Worm (Caenorhabditis elegans) whole organism, early embryonic: Measurements from ENCODE around the gene gst-9.

ENCODE experiments used
- B0310.2 ChIP-seq: sonication (generic microtip); optimal IDR thresholded peaks from 2 replicates; lab custom pipeline; 2016; ENCODE audit warnings: mild to moderate bottlenecking, missing genetic modification characterization, missing compliant biosample characterization
- F13C5.2 ChIP-seq: sonication (generic microtip); optimal IDR thresholded peaks from 2 replicates; lab custom pipeline; 2017; ENCODE audit warnings: mild to moderate bottlenecking, missing genetic modification characterization, inconsistent platforms, missing compliant biosample characterization
- aly-1 ChIP-seq: sonication (generic microtip); optimal IDR thresholded peaks from 2 replicates; lab custom pipeline; 2016; ENCODE audit warnings: missing genetic modification characterization, missing compliant biosample characterization
- ama-1 ChIP-seq: fragments of 150-350 bp; optimal IDR thresholded peaks from 2 replicates; lab custom pipeline; 2014
- ceh-13 ChIP-seq: fragments of 200-800 bp; sonication (Bioruptor generic); optimal IDR thresholded peaks from 2 replicates; lab custom pipeline; 2018; ENCODE audit warnings: mild to moderate bottlenecking, missing genetic modification characterization, missing compliant biosample characterization
- ceh-36 ChIP-seq: sonication (generic microtip); optimal IDR thresholded peaks from 2 replicates; lab custom pipeline; 2016; ENCODE audit warnings: missing genetic modification characterization, inconsistent platforms, missing compliant biosample characterization
- ets-7 ChIP-seq: sonication (generic microtip); optimal IDR thresholded peaks from 2 replicates; lab custom pipeline; 2016; ENCODE audit warnings: missing genotype, missing genetic modification characterization, missing compliant biosample characterization
- flt-1 ChIP-seq: fragments of 200-800 bp; sonication (Bioruptor generic); IDR thresholded peaks from 2 replicates; pipeline ENCODE4 v1.3.6; 2022; ENCODE audit warnings: missing genetic modification characterization, missing compliant biosample characterization
- hmbx-1 ChIP-seq: sonication (generic microtip); optimal IDR thresholded peaks from 2 replicates; lab custom pipeline; 2016; ENCODE audit warnings: mild to moderate bottlenecking, missing genetic modification characterization, missing compliant biosample characterization
- hmg-4 ChIP-seq: fragments of 200-800 bp; sonication (Bioruptor generic); optimal IDR thresholded peaks from 2 replicates; lab custom pipeline; 2018; ENCODE audit warnings: mild to moderate bottlenecking, missing genetic modification characterization, missing compliant biosample characterization
- hnd-1 ChIP-seq: sonication (generic microtip); optimal IDR thresholded peaks from 2 replicates; lab custom pipeline; 2016; ENCODE audit warnings: missing genetic modification characterization, missing compliant biosample characterization
- pes-1 ChIP-seq: fragments of 200-800 bp; sonication (Bioruptor generic); IDR thresholded peaks from 2 replicates; pipeline ENCODE4 v1.3.6; 2022; ENCODE audit warnings: missing genetic modification reagents, missing genetic modification characterization, missing compliant biosample characterization
- scrt-1 ChIP-seq: fragments of 200-800 bp; sonication (Bioruptor generic); IDR thresholded peaks from 2 replicates; pipeline ENCODE4 v1.3.6; 2022; ENCODE audit warnings: missing genetic modification characterization, missing compliant biosample characterization
- sea-1 ChIP-seq: fragments of 200-800 bp; sonication (Bioruptor generic); conservative IDR thresholded peaks from 2 replicates; pipeline ENCODE4 v1.3.6; 2022; ENCODE audit warnings: missing genetic modification characterization, missing compliant biosample characterization
- tbx-11 ChIP-seq: fragments of 200-800 bp; sonication (Bioruptor generic); IDR thresholded peaks from 2 replicates; pipeline ENCODE4 v1.3.6; 2022; ENCODE audit warnings: missing genetic modification characterization, missing compliant biosample characterization
- tbx-37 ChIP-seq: fragments of 200-800 bp; sonication (Bioruptor generic); conservative IDR thresholded peaks from 2 replicates; pipeline ENCODE4 v1.3.6; 2022; ENCODE audit warnings: missing genetic modification reagents, missing genetic modification characterization, missing compliant biosample characterization
- tra-4 ChIP-seq: sonication (generic microtip); optimal IDR thresholded peaks from 2 replicates; lab custom pipeline; 2017; ENCODE audit warnings: missing genetic modification characterization, missing compliant biosample characterization

Gene gst-9

DNA sequence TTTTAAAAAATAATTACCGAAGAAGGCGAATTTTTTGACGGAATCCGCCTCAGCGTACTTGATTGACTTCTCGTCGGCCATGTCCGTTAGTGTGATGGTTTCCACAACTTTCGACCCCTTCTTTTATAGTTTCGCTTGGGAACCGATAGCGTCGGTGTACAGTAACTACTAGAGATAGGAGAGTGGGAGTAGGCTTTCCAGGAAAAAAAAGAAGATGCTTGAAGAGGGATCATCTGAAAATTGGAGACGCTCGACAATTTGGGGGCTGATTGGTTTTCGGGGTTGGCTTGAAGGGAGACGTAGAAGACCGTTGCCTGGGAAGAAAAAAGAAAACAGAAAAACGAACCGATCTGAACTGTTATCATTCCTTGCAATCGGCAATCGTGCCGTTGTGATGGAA lies 20.7 kb upstream of the gst-9 start, which contains the start of gene col-20:
col-20 (minus strand) TSS at position 101 of the 400 bp plus-strand sequence.
- TF ChIP-seq hmg-4: no peak
- TF ChIP-seq sea-1 (GFP tag; lab: Robert Waterston, UW): no peak
- TF ChIP-seq tra-4: no peak
- no peak for TF ChIP-seq tbx-11
- no peak for TF ChIP-seq ets-7 (tag; lab: Kevin White, UChicago)
- no peak for TF ChIP-seq flt-1 (GFP tag; lab: Robert Waterston, UW)
- TF ChIP-seq F13C5.2: no peak
- no peak for TF ChIP-seq ceh-36 (tag; lab: Kevin White, UChicago)
- TF ChIP-seq hmbx-1 (tag; lab: Kevin White, UChicago): no peak
- TF ChIP-seq B0310.2 (tag; lab: Kevin White, UChicago): no peak
- no peak for TF ChIP-seq pes-1 (GFP tag; lab: Robert Waterston, UW)
- TF ChIP-seq hnd-1: no peak
- no peak for TF ChIP-seq ceh-13 (GFP tag; lab: Kevin White, UChicago)
- TF ChIP-seq aly-1 (tag; lab: Kevin White, UChicago): no peak
- TF ChIP-seq scrt-1 (GFP tag; lab: Robert Waterston, UW): no peak
- no peak for TF ChIP-seq tbx-37 (GFP tag; lab: Robert Waterston, UW)
- no peak for TF ChIP-seq ama-1 (lab: Kevin White, UChicago)

- TF ChIP-seq ama-1 (lab: Kevin White, UChicago) (no peak), tra-4 (no peak), sea-1 (GFP tag; lab: Robert Waterston, UW) (no peak), aly-1 (tag; lab: Kevin White, UChicago) (no peak), ceh-36 (tag; lab: Kevin White, UChicago) (no peak), ets-7 (tag; lab: Kevin White, UChicago) (no peak), flt-1 (GFP tag; lab: Robert Waterston, UW) (no peak), pes-1 (GFP tag; lab: Robert Waterston, UW) (no peak), hnd-1 (no peak), hmbx-1 (tag; lab: Kevin White, UChicago) (no peak), tbx-37 (GFP tag; lab: Robert Waterston, UW) (no peak)
Measured at ce11 chrII:4871834-4872233, 19.6 kb upstream of the gst-9 start.

DNA sequence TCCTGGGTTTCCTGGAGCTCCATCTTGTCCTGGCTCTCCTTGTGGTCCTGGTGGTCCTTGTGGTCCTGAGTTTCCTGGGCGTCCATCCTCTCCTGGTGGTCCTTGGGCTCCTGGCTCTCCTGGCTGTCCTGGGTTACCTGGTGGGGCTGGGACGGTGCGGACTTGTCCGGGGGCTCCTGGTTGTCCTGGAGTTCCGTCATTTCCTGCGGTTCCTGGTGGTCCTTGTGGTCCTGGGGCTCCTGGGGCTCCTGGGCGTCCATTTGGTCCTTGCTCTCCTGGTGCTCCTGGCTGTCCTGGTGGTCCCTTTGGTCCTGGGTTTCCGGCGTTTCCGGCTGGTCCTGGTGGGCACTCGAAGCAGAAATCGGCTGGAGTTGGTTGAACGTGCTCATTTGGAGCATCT lies 19.0 kb upstream of the gst-9 start:
- TF ChIP-seq sea-1 (GFP tag; lab: Robert Waterston, UW): 0 out of 2 replicates have a peak, but pooled peaks have one; percentile 24

- TF ChIP-seq tbx-11: no peak
- TF ChIP-seq ets-7 (tag; lab: Kevin White, UChicago): no peak
- TF ChIP-seq tbx-37 (GFP tag; lab: Robert Waterston, UW): no peak
Measured at ce11 chrII:4873029-4873428, 18.4 kb upstream of the gst-9 start, which contains the start of gene col-73. TSS of gene col-73 (minus strand) at chrII:4873129.

ce11 chrII:4874335-4874861 lies 17.0 kb upstream of the gst-9 start, which contains the start of gene F11G11.15:
TSS of gene F11G11.15 (plus strand) at chrII:4874845.
- TF ChIP-seq ceh-13 (GFP tag; lab: Kevin White, UChicago) (no peak), aly-1 (tag; lab: Kevin White, UChicago) (no peak), ceh-36 (tag; lab: Kevin White, UChicago) (no peak), tbx-37 (GFP tag; lab: Robert Waterston, UW) (no peak)

DNA sequence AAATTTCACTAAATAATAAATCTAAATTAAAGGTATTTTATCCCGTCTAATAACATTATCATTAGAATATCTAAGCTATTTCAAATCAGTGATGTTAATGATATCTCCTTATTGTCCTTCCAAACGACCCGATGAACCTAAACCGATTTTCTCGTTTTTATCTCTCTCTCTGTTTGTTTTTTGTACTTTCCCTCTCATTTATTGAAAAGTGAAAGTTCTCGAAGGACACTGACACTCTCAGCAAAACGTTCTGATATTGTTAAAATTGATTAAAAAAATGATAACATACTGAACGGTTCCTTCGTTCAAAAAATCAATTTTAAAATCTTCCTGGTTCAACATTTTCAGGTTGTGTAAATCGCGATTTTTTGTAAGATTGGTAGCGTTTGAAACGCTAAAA lies 15.3 kb upstream of the gst-9 start, which contains the start of gene F11G11.13:
F11G11.13 (minus strand) TSS at position 89 of the 400 bp plus-strand sequence.
- TF ChIP-seq pes-1 (GFP tag; lab: Robert Waterston, UW) (no peak), ama-1 (lab: Kevin White, UChicago) (no peak), ets-7 (tag; lab: Kevin White, UChicago) (no peak), ceh-13 (GFP tag; lab: Kevin White, UChicago) (no peak), hmbx-1 (tag; lab: Kevin White, UChicago) (no peak), flt-1 (GFP tag; lab: Robert Waterston, UW) (no peak), B0310.2 (tag; lab: Kevin White, UChicago) (no peak), ceh-36 (tag; lab: Kevin White, UChicago) (no peak), aly-1 (tag; lab: Kevin White, UChicago) (no peak), hmg-4 (no peak), sea-1 (GFP tag; lab: Robert Waterston, UW) (no peak), F13C5.2 (no peak), scrt-1 (GFP tag; lab: Robert Waterston, UW) (no peak), tbx-11 (no peak), hnd-1 (no peak), tbx-37 (GFP tag; lab: Robert Waterston, UW) (no peak)

ce11 chrII:4879629-4880028 lies 11.8 kb upstream of the gst-9 start, which contains the start of gene gst-6:
TSS of gene gst-6 (plus strand) at chrII:4879891.
- TF ChIP-seq tbx-37 (GFP tag; lab: Robert Waterston, UW) (no peak), aly-1 (tag; lab: Kevin White, UChicago) (no peak)

DNA sequence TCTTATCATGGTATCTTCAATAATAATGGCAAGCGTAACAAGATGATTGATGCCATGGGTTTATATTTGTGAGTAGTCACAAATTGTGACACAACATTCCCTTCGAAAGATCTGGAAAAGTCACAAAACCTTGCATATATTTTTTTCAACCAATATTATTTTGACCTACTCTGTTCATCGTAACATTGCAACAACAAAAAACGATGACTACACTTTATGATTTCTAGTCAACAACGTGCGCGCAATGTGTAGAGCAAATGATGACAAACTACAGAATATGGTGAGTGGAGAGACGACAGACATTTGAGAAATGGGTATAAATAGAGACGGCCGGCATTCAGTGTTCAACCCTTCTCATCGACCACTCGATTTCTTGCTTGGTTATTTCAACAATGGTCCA lies 9.7 kb upstream of the gst-9 start, which contains the start of gene gst-7:
gst-7 (plus strand) TSS at position 336 of the 400 bp plus-strand sequence.
- no peak for TF ChIP-seq flt-1 (GFP tag; lab: Robert Waterston, UW)
- TF ChIP-seq hmg-4: no peak
- TF ChIP-seq aly-1 (tag; lab: Kevin White, UChicago): no peak
- no peak for TF ChIP-seq ama-1 (lab: Kevin White, UChicago)
- TF ChIP-seq tbx-37 (GFP tag; lab: Robert Waterston, UW): no peak
- no peak for TF ChIP-seq B0310.2 (tag; lab: Kevin White, UChicago)
- no peak for TF ChIP-seq sea-1 (GFP tag; lab: Robert Waterston, UW)
- TF ChIP-seq tra-4: no peak
- TF ChIP-seq scrt-1 (GFP tag; lab: Robert Waterston, UW): no peak
- no peak for TF ChIP-seq hnd-1
- TF ChIP-seq tbx-11: no peak
